Worm (Caenorhabditis elegans): ENCODE results near the gene Y39F10A.3.
A peak's percentile ranks its signal among the peaks of the same experiment; 100 is the strongest.

The Y39F10A.3 gene

DNA sequence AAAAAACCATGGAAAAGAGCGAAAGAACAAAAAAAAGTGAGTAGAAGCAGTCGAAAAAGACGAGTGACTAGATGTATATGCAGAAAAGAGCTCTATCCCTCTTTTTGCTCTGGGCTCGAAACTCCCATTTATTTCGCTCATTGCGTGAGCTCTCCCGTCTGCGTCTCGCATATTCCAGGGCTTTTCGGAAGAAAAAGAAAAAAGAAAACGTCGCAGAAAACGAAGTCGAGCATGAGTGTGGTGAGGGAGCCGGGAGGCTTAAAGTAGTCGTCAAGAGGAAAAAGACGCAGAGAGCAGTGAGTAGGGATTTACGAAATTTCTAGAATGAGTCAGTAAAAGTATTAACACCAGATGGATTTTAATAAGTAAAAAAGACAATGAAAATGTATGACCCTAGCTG, 23.0 kb downstream of the Y39F10A.3 start (continued):
- TF ChIP-seq tra-1 (GFP tag; IDR thresholded peaks at IDR 0.05) = 0 out of 2 replicates have a peak, but pooled peaks have one; percentile 26
- no peak for TF ChIP-seq ceh-82 (tag; optimal IDR thresholded peaks at IDR 0.05)
- no peak for TF ChIP-seq php-3 (GFP tag; IDR thresholded peaks at IDR 0.05)
- no peak for TF ChIP-seq Y5F2A.4 (GFP tag; optimal IDR thresholded peaks at IDR 0.05)
- TF ChIP-seq ceh-28 (tag; optimal IDR thresholded peaks at IDR 0.05) = no peak
- no peak for TF ChIP-seq nhr-6 (tag; optimal IDR thresholded peaks at IDR 0.05)
- TF ChIP-seq lsy-2 (tag; optimal IDR thresholded peaks at IDR 0.05) = peak; percentile 42 to 45
- peak; percentile 57 for TF ChIP-seq rbr-2 (tag; optimal IDR thresholded peaks at IDR 0.05)
- TF ChIP-seq F49E8.2 (tag; optimal IDR thresholded peaks at IDR 0.05; ENCODE audit: borderline replicate concordance) = no peak
- TF ChIP-seq nhr-102 (tag; optimal IDR thresholded peaks at IDR 0.05) = no peak
- no peak for TF ChIP-seq mxl-2 (GFP tag; conservative IDR thresholded peaks at IDR 0.05)
- TF ChIP-seq lin-29 (GFP tag; IDR thresholded peaks at IDR 0.05) = no peak
- TF ChIP-seq pha-4 (GFP tag; IDR thresholded peaks at IDR 0.05) = no peak
- no peak for TF ChIP-seq pha-4 (tag; optimal IDR thresholded peaks at IDR 0.05)
- TF ChIP-seq zip-11 (GFP tag; IDR thresholded peaks at IDR 0.05) = no peak
- TF ChIP-seq jun-1 (tag; optimal IDR thresholded peaks at IDR 0.05) = no peak
- TF ChIP-seq dmd-6 (GFP tag; IDR thresholded peaks at IDR 0.05) = no peak
- TF ChIP-seq attf-4 (tag; optimal IDR thresholded peaks at IDR 0.05) = no peak
- no peak for TF ChIP-seq unc-39 (tag; optimal IDR thresholded peaks at IDR 0.05)
- TF ChIP-seq mep-1 (tag; optimal IDR thresholded peaks at IDR 0.05) = peak; percentile 51
- TF ChIP-seq cey-2 (tag; optimal IDR thresholded peaks at IDR 0.05; ENCODE audit: borderline replicate concordance, insufficient read depth) = no peak
- peak; percentile 18 for TF ChIP-seq hlh-30 (tag; optimal IDR thresholded peaks at IDR 0.05; ENCODE audit: insufficient read depth)
- no peak for TF ChIP-seq lin-39 (tag; optimal IDR thresholded peaks at IDR 0.05)
- peak; percentile 30 for TF ChIP-seq nhr-11 (tag; optimal IDR thresholded peaks at IDR 0.05)
- no peak for TF ChIP-seq madf-9 (GFP tag; conservative IDR thresholded peaks at IDR 0.05)
- no peak for TF ChIP-seq dve-1 (tag; optimal IDR thresholded peaks at IDR 0.05; ENCODE audit: insufficient read depth)
- TF ChIP-seq snpc-1.2 (GFP tag; IDR thresholded peaks at IDR 0.05) = no peak
- no peak for TF ChIP-seq T26A8.4 (GFP tag; IDR thresholded peaks at IDR 0.05)
- no peak for TF ChIP-seq lin-15B (tag; optimal IDR thresholded peaks at IDR 0.05)
- no peak for TF ChIP-seq nhr-42 (GFP tag; IDR thresholded peaks at IDR 0.05)
- TF ChIP-seq zfp-2 (tag; optimal IDR thresholded peaks at IDR 0.05) = no peak
- TF ChIP-seq F37D6.2 (tag; optimal IDR thresholded peaks at IDR 0.05) = peak; percentile 43
- TF ChIP-seq tag-97 (GFP tag; IDR thresholded peaks at IDR 0.05) = no peak
- TF ChIP-seq duxl-1 (tag; optimal IDR thresholded peaks at IDR 0.05; ENCODE audit: poor library complexity) = no peak
- no peak for TF ChIP-seq ztf-7 (tag; optimal IDR thresholded peaks at IDR 0.05)
- TF ChIP-seq nhr-41 (GFP tag; IDR thresholded peaks at IDR 0.05) = no peak
- no peak for TF ChIP-seq nhr-25 (tag; optimal IDR thresholded peaks at IDR 0.05; ENCODE audit: borderline replicate concordance, insufficient read depth)
- TF ChIP-seq daf-19 (GFP tag; conservative IDR thresholded peaks at IDR 0.05) = no peak

DNA sequence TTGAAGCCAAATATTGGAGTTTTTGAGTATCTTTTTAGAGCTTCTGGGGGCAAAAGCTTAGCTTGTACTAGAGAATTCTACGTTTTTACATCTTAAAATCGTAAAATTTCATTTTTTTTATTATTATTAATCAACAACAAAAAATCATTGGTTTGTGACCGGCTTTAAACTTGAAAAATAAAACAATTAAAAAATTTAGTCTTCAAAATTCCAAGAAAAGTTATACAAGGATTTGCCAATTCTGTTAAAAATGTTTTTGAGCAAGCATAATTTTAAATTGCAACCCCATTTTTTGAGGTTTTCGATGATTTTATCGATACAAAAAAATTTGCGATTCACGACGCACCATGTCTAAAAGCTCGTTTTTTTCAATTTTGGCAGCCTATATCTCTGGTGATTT, 25.6 kb downstream of the Y39F10A.3 start:
- TF ChIP-seq dve-1 (tag; optimal IDR thresholded peaks at IDR 0.05; ENCODE audit: insufficient read depth) = no peak
- TF ChIP-seq nhr-6 (tag; optimal IDR thresholded peaks at IDR 0.05) = no peak
- TF ChIP-seq aha-1 (tag) = peak; percentile 92
- TF ChIP-seq unc-62 (GFP tag; optimal IDR thresholded peaks at IDR 0.05 in 1 of 2) = no peak
- TF ChIP-seq unc-62 (tag; optimal IDR thresholded peaks at IDR 0.05) = no peak
- no peak for TF ChIP-seq rbr-2 (tag; optimal IDR thresholded peaks at IDR 0.05)
- TF ChIP-seq duxl-1 (tag; optimal IDR thresholded peaks at IDR 0.05; ENCODE audit: poor library complexity) = no peak
- no peak for TF ChIP-seq spr-1 (tag; optimal IDR thresholded peaks at IDR 0.05)
